Fruit fly (Drosophila melanogaster) whole organism, wandering third instar larva: ENCODE measurements around the gene mRpS35.
A peak's percentile ranks its signal among the peaks of the same experiment; 100 is the strongest.

ENCODE experiments used
- Abd-B ChIP-seq: fragments of >200 bp; optimal IDR thresholded peaks from 2 replicates; lab custom pipeline; 2017; ENCODE audit warnings: missing biosample characterization, missing genetic modification characterization
- CG32264 ChIP-seq: fragments of 200-800 bp; sonication (Bioruptor generic); optimal IDR thresholded peaks from 2 replicates; lab custom pipeline; 2016; ENCODE audit warnings: missing biosample characterization, missing genetic modification characterization
- CG9705 ChIP-seq: fragments of 200-800 bp; sonication (Bioruptor generic); optimal IDR thresholded peaks from 2 replicates; lab custom pipeline; 2018; ENCODE audit warnings: missing biosample characterization, mild to moderate bottlenecking, missing genetic modification characterization
- CrebA ChIP-seq: fragments of 200-800 bp; sonication (Bioruptor generic); optimal IDR thresholded peaks from 2 replicates; lab custom pipeline; 2016; ENCODE audit warnings: missing biosample characterization, mild to moderate bottlenecking, missing genetic modification characterization, borderline replicate concordance
- Dfd ChIP-seq: fragments of >200 bp; optimal IDR thresholded peaks from 2 replicates; lab custom pipeline; 2017; ENCODE audit warnings: missing biosample characterization, missing genetic modification characterization
- Dif ChIP-seq: fragments of 200-275, 200-300 bp; sonication (Bioruptor generic); optimal IDR thresholded peaks from 2 replicates; lab custom pipeline; 2018; ENCODE audit warnings: missing biosample characterization, missing genetic modification characterization; ENCODE audit not compliant: partially characterized antibody
- GATAd ChIP-seq: sonication (Bioruptor generic); optimal IDR thresholded peaks from 2 replicates; lab custom pipeline; 2016; ENCODE audit warnings: missing biosample characterization, missing genetic modification characterization
- HLH106 ChIP-seq: fragments of 200-800 bp; optimal IDR thresholded peaks from 3 replicates; lab custom pipeline; 2019; ENCODE audit warnings: missing biosample characterization, mild to moderate bottlenecking, missing genetic modification characterization, moderate library complexity
- Hnf4 ChIP-seq: fragments of 200-800 bp; sonication (Bioruptor generic); optimal IDR thresholded peaks from 2 replicates; lab custom pipeline; 2016; ENCODE audit warnings: missing biosample characterization, mild to moderate bottlenecking, missing genetic modification characterization
- Hr78 ChIP-seq: fragments of >200 bp; optimal IDR thresholded peaks from 2 replicates; lab custom pipeline; 2017; ENCODE audit warnings: missing biosample characterization, missing genetic modification characterization
- Hr83 ChIP-seq: fragments of 200-300 bp; sonication (Bioruptor generic); optimal IDR thresholded peaks from 2 replicates; lab custom pipeline; 2016; ENCODE audit warnings: missing biosample characterization, mild to moderate bottlenecking, missing genetic modification characterization, moderate library complexity; ENCODE audit not compliant: poor library complexity, severe bottlenecking
- Jra ChIP-seq: sonication (Bioruptor generic); optimal IDR thresholded peaks from 2 replicates; lab custom pipeline; 2016; ENCODE audit warnings: missing biosample characterization, missing genetic modification characterization
- Mio ChIP-seq: sonication (Bioruptor generic); optimal IDR thresholded peaks from 2 replicates; lab custom pipeline; 2016; ENCODE audit warnings: missing biosample characterization, missing genetic modification characterization
- Myc ChIP-seq: fragments of >200 bp; optimal IDR thresholded peaks from 2 replicates; lab custom pipeline; 2017
- N ChIP-seq: fragments of >200 bp; optimal IDR thresholded peaks from 2 replicates; lab custom pipeline; 2018; ENCODE audit warnings: missing biosample characterization, missing external identifiers, missing genetic modification characterization
- OdsH ChIP-seq: fragments of 200-800 bp; sonication (Bioruptor generic); optimal IDR thresholded peaks from 2 replicates; lab custom pipeline; 2016; ENCODE audit warnings: missing biosample characterization, mild to moderate bottlenecking, missing genetic modification characterization
- Rel ChIP-seq, 2 experiments: fragments of 200-800 bp; sonication (Bioruptor generic) in 1 of 2; optimal IDR thresholded peaks; 2 replicates in 1 of 2; 3 replicates in 1 of 2; lab custom pipeline; 2016 to 2019; ENCODE audit warnings: mild to moderate bottlenecking in 2 of 2, missing biosample characterization in 2 of 2, missing genetic modification characterization in 2 of 2, moderate library complexity in 1 of 2
- Sp1 ChIP-seq: fragments of 200-800 bp; sonication (Bioruptor generic); optimal IDR thresholded peaks from 3 replicates; lab custom pipeline; 2019; ENCODE audit warnings: missing biosample characterization, mild to moderate bottlenecking, missing genetic modification characterization, moderate library complexity
- Vsx2 ChIP-seq: fragments of 200-300, 225-300 bp; sonication (Bioruptor generic); optimal IDR thresholded peaks from 2 replicates; lab custom pipeline; 2018; ENCODE audit warnings: missing biosample characterization, missing genetic modification characterization; ENCODE audit not compliant: partially characterized antibody
- br ChIP-seq: fragments of 200-800 bp; sonication (Bioruptor generic); optimal IDR thresholded peaks from 2 replicates; lab custom pipeline; 2016; ENCODE audit warnings: missing biosample characterization, missing genetic modification characterization
- brk ChIP-seq: fragments of 200-800 bp; sonication (Bioruptor generic); optimal IDR thresholded peaks from 2 replicates; lab custom pipeline; 2016; ENCODE audit warnings: missing biosample characterization, mild to moderate bottlenecking, missing genetic modification characterization
- dl ChIP-seq, 2 experiments: fragments of 175-275, 200-275 bp in 1 of 2; fragments of 200-275 bp in 1 of 2; sonication (Bioruptor generic); optimal IDR thresholded peaks; lab custom pipeline; 2018; ENCODE audit warnings: mild to moderate bottlenecking in 2 of 2, missing biosample characterization in 2 of 2, missing genetic modification characterization in 2 of 2, moderate library complexity in 2 of 2; ENCODE audit not compliant: partially characterized antibody in 2 of 2, insufficient read depth in 1 of 2
- dmrt93B ChIP-seq: fragments of 200-800 bp; sonication (Bioruptor generic); optimal IDR thresholded peaks from 2 replicates; lab custom pipeline; 2018; ENCODE audit warnings: missing biosample characterization, mild to moderate bottlenecking, missing genetic modification characterization
- dsf ChIP-seq: sonication (Bioruptor generic); optimal IDR thresholded peaks from 2 replicates; lab custom pipeline; 2016; ENCODE audit warnings: missing biosample characterization, missing genetic modification characterization, borderline replicate concordance
- ey ChIP-seq: fragments of 200-800 bp; sonication (Bioruptor generic); optimal IDR thresholded peaks from 2 replicates; lab custom pipeline; 2016; ENCODE audit warnings: missing biosample characterization, missing genetic modification characterization
- foxo ChIP-seq, 2 experiments: fragments of 200-800 bp; sonication (Bioruptor generic); optimal IDR thresholded peaks; 2 replicates in 1 of 2; 3 replicates in 1 of 2; lab custom pipeline; 2016 to 2017; ENCODE audit warnings: missing biosample characterization in 2 of 2, missing genetic modification characterization in 2 of 2
- fru ChIP-seq: fragments of 200-800 bp; sonication (Bioruptor generic); optimal IDR thresholded peaks from 3 replicates; lab custom pipeline; 2016; ENCODE audit warnings: missing biosample characterization, mild to moderate bottlenecking, missing genetic modification characterization
- h ChIP-seq: fragments of 200-800 bp; sonication (Bioruptor generic); optimal IDR thresholded peaks from 3 replicates; lab custom pipeline; 2016; ENCODE audit warnings: missing biosample characterization, mild to moderate bottlenecking, missing genetic modification characterization
- jim ChIP-seq: fragments of 175-275, 200-325 bp; sonication (Bioruptor generic); optimal IDR thresholded peaks from 2 replicates; lab custom pipeline; 2016; ENCODE audit warnings: missing biosample characterization, mild to moderate bottlenecking, missing genetic modification characterization
- lola ChIP-seq: fragments of >200 bp; optimal IDR thresholded peaks from 2 replicates; lab custom pipeline; 2017; ENCODE audit warnings: missing biosample characterization, missing genetic modification characterization
- pan ChIP-seq: fragments of >200 bp; optimal IDR thresholded peaks from 2 replicates; lab custom pipeline; 2017
- psq ChIP-seq: fragments of 200-800 bp; sonication (Bioruptor generic); optimal IDR thresholded peaks from 3 replicates; lab custom pipeline; 2017; ENCODE audit warnings: missing biosample characterization, mild to moderate bottlenecking, missing genetic modification characterization, moderate library complexity
- rgr ChIP-seq: fragments of 200-800 bp; sonication (Bioruptor generic); optimal IDR thresholded peaks from 3 replicates; lab custom pipeline; 2016; ENCODE audit warnings: missing biosample characterization, mild to moderate bottlenecking, missing genetic modification characterization
- sage ChIP-seq: fragments of 200-800 bp; sonication (Bioruptor generic); optimal IDR thresholded peaks from 2 replicates; lab custom pipeline; 2016; ENCODE audit warnings: missing biosample characterization, mild to moderate bottlenecking, missing genetic modification characterization
- sv ChIP-seq: fragments of 200-800 bp; sonication (Bioruptor generic); optimal IDR thresholded peaks from 3 replicates; lab custom pipeline; 2016; ENCODE audit warnings: missing biosample characterization, missing genetic modification characterization
- tai ChIP-seq: sonication (Bioruptor generic); optimal IDR thresholded peaks from 2 replicates; lab custom pipeline; 2016; ENCODE audit warnings: missing biosample characterization, missing genetic modification characterization
- usp ChIP-seq: fragments of >200 bp; optimal IDR thresholded peaks from 2 replicates; lab custom pipeline; 2017; ENCODE audit warnings: missing biosample characterization, missing genetic modification characterization
- woc ChIP-seq: sonication (Bioruptor generic); optimal IDR thresholded peaks from 2 replicates; lab custom pipeline; 2016; ENCODE audit warnings: missing biosample characterization, mild to moderate bottlenecking, missing genetic modification characterization

mRpS35 gene

dm6 chr3L:2773968-2774461 lies 6.7 kb upstream of the mRpS35 start, which contains the start of the genes CG12093 and Atg2:
Gene CG12093 (minus strand): TSS chr3L:2774007.
Gene Atg2 (plus strand): TSS chr3L:2774338.
- TF ChIP-seq Hr83 (peak; percentile 62), CG32264 (GFP tag; lab: Kevin White, UChicago) (peak; percentile 47), Hnf4 (GFP tag; lab: Kevin White, UChicago) (no peak), rgr (peak; percentile 94), Vsx2 (no peak), Sp1 (peak; percentile 94), woc (GFP tag; lab: Kevin White, UChicago) (peak; percentile 87), Mio (peak; percentile 18), sv (GFP tag; lab: Kevin White, UChicago) (peak; percentile 92), dsf (no peak), lola (no peak), Abd-B (GFP tag; lab: Kevin White, UChicago) (no peak), fru (GFP tag; lab: Kevin White, UChicago) (peak; percentile 90), ey (GFP tag; lab: Kevin White, UChicago) (peak; percentile 90), h (GFP tag; lab: Kevin White, UChicago) (peak; percentile 93), CrebA (no peak), brk (GFP tag; lab: Kevin White, UChicago) (no peak), HLH106 (peak; percentile 96), GATAd (peak; percentile 78), br (GFP tag; lab: Kevin White, UChicago) (peak; percentile 87), psq (GFP tag; lab: Kevin White, UChicago) (peak; percentile 89), sage (GFP tag; lab: Kevin White, UChicago) (no peak), Jra (GFP tag; lab: Kevin White, UChicago) (no peak), Rel (GFP tag; optimal IDR thresholded peaks at IDR 0.05; lab: Kevin White, UChicago) (no peak), Rel (tag; optimal IDR thresholded peaks at IDR 0.05; lab: Kevin White, UChicago) (peak; percentile 81), OdsH (peak; percentile 93), jim (GFP tag; lab: Kevin White, UChicago) (no peak), Myc (lab: Kevin White, UChicago) (no peak), dmrt93B (GFP tag; lab: Kevin White, UChicago) (peak; percentile 87), Hr78 (GFP tag; lab: Kevin White, UChicago) (no peak), dl (GFP tag; optimal IDR thresholded peaks at IDR 0.05; lab: Kevin White, UChicago; ENCODE audit: insufficient read depth in 1 of 2, partially characterized antibody in 2 of 2) (no peak), CG9705 (peak; percentile 92), Dfd (no peak), tai (GFP tag; lab: Kevin White, UChicago) (no peak), Dif (no peak), N (GFP tag; lab: Kevin White, UChicago) (no peak), usp (GFP tag; lab: Kevin White, UChicago) (no peak), foxo (GFP tag; optimal IDR thresholded peaks at IDR 0.05; lab: Kevin White, UChicago) (peak in 1 of 2 experiments; percentile 97), pan (lab: Kevin White, UChicago) (no peak)

- TF ChIP-seq HLH106 (peak; percentile 35), Hr83 (peak; percentile 49), CG32264 (GFP tag; lab: Kevin White, UChicago) (no peak), Myc (lab: Kevin White, UChicago) (peak; percentile 35), h (GFP tag; lab: Kevin White, UChicago) (no peak), ey (GFP tag; lab: Kevin White, UChicago) (peak; percentile 18), Rel (GFP tag; optimal IDR thresholded peaks at IDR 0.05; lab: Kevin White, UChicago) (no peak), Rel (tag; optimal IDR thresholded peaks at IDR 0.05; lab: Kevin White, UChicago) (peak; percentile 43), Hr78 (GFP tag; lab: Kevin White, UChicago) (no peak)
- TF ChIP-seq, all 38 proteins: peak for 5
These were observed 1.4 kb downstream of the mRpS35 start, which contains the start of gene Pgant6 for dm6 chr3L:2781991-2782677. Gene Pgant6 (plus strand): TSS chr3L:2782255.
